Worm (Caenorhabditis elegans) whole organism, L4/young adult: ENCODE results near the gene K01A11.3.

Source experiments
- W03F9.2 ChIP-seq: fragments of 150-350 bp; optimal IDR thresholded peaks from 2 replicates; lab custom pipeline; 2014; ENCODE audit warnings: missing biosample characterization, missing genetic modification characterization
- him-1 ChIP-seq: sonication (generic microtip); optimal IDR thresholded peaks from 2 replicates; lab custom pipeline; 2016; ENCODE audit warnings: missing genotype, missing genetic modification reagents, missing genetic modification characterization, missing compliant biosample characterization

DNA sequence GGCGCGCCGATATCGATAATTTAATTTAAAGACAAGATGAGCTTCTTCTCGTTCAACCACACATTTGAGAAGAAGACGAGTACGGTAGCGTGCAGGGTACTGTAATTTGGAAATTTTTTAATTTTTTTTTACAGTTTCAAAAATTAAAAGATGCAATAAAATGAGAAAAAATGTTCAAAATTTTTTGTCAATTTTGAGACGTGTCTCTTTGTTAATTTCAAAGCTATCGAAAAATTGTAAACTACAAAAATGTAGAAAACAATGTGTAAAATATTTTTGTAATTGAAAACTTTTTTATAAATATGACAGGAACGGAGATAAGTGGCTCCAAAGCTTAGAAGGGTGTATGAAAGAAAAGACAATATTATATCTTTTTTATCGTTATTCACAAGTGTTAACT lies 21.0 kb downstream of the K01A11.3 start, which contains the start of gene K01A11.1:
- TF ChIP-seq W03F9.2 (tag; lab: Kevin White, UChicago) (no peak), him-1 (tag; lab: Kevin White, UChicago) (no peak)
